Worm (Caenorhabditis elegans) whole organism, L4/young adult: ENCODE measurements around the gene F58B4.7.

ENCODE experiments used
- W03F9.2 ChIP-seq: fragments of 150-350 bp; optimal IDR thresholded peaks from 2 replicates; lab custom pipeline; 2014; ENCODE audit warnings: missing biosample characterization, missing genetic modification characterization
- him-1 ChIP-seq: sonication (generic microtip); optimal IDR thresholded peaks from 2 replicates; lab custom pipeline; 2016; ENCODE audit warnings: missing genotype, missing genetic modification reagents, missing genetic modification characterization, missing compliant biosample characterization

DNA sequence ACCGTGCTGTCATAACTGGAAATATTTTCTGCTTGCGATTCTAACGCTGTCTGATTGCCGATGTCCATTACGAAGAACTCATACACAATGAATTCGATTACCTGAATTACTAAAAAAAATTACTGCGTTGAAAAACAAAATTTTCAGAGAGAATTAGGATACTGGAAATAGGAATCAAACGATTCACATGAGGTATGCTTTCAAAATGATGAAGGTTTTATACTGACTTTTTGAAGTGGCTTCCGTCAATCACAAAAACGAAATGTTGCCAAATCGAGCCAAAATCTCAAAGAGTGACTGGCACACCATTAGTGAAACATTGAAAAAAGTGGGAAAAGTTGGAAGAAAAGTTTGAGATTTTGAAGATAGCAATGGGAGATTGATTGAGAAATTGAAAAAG lies 14.1 kb downstream of the F58B4.7 start, which contains the start of gene zzz-1:
- TF ChIP-seq W03F9.2 (tag; lab: Kevin White, UChicago) (no peak), him-1 (tag; lab: Kevin White, UChicago) (no peak)
